Fruit fly (Drosophila melanogaster) whole organism, embryonic: ENCODE data around the gene GNBP3.
A peak's percentile ranks its signal among the peaks of the same experiment; 100 is the strongest.

Experiments used
- Abd-B ChIP-seq: fragments of 200-800 bp; sonication (Bioruptor generic); optimal IDR thresholded peaks from 2 replicates; lab custom pipeline; 2018; ENCODE audit warnings: missing biosample characterization, mild to moderate bottlenecking, missing genetic modification characterization, moderate library complexity
- CG10979 ChIP-seq: fragments of 200-800 bp; sonication (Bioruptor generic); optimal IDR thresholded peaks from 2 replicates; lab custom pipeline; 2018; ENCODE audit warnings: missing biosample characterization, mild to moderate bottlenecking, missing genetic modification characterization, moderate library complexity
- CG11247 ChIP-seq: fragments of 200-800 bp; sonication (Bioruptor generic); IDR thresholded peaks from 2 replicates; pipeline ENCODE4 v1.3.6; 2022; ENCODE audit warnings: missing biosample characterization, missing genetic modification characterization
- CG12219 ChIP-seq: fragments of 200-800 bp; sonication (Bioruptor generic); optimal IDR thresholded peaks from 3 replicates; lab custom pipeline; 2018; ENCODE audit warnings: missing biosample characterization, mild to moderate bottlenecking, missing genetic modification characterization
- CG1233 ChIP-seq: fragments of 200-800 bp; sonication (Bioruptor generic); optimal IDR thresholded peaks from 4 replicates; lab custom pipeline; 2018; ENCODE audit warnings: missing biosample characterization, mild to moderate bottlenecking, missing genetic modification characterization
- CG13424 ChIP-seq: fragments of 200-800 bp; sonication (Bioruptor generic); optimal IDR thresholded peaks from 2 replicates; lab custom pipeline; 2019; ENCODE audit warnings: missing biosample characterization, mild to moderate bottlenecking, missing genetic modification characterization, moderate library complexity
- CG15479 ChIP-seq: fragments of 200-800 bp; sonication (Bioruptor generic); optimal IDR thresholded peaks from 3 replicates; lab custom pipeline; 2019; ENCODE audit warnings: missing biosample characterization, mild to moderate bottlenecking, missing genetic modification characterization, moderate library complexity
- CG1647 ChIP-seq: fragments of 200-800 bp; sonication (Bioruptor generic); optimal IDR thresholded peaks from 3 replicates; lab custom pipeline; 2016; ENCODE audit warnings: missing biosample characterization, missing genetic modification characterization
- CG18011 ChIP-seq: fragments of 200-800 bp; sonication (Bioruptor generic); optimal IDR thresholded peaks from 2 replicates; lab custom pipeline; 2017; ENCODE audit warnings: missing biosample characterization, missing genetic modification characterization, mild to moderate bottlenecking, moderate library complexity, missing genotype
- CG1832 ChIP-seq: fragments of 200-800 bp; sonication (Bioruptor generic); optimal IDR thresholded peaks from 2 replicates; lab custom pipeline; 2017; ENCODE audit warnings: missing biosample characterization, mild to moderate bottlenecking, missing genetic modification characterization, inconsistent platforms
- CG31441 ChIP-seq: fragments of 200-800 bp; sonication (Bioruptor generic); IDR thresholded peaks from 2 replicates; pipeline ENCODE4 v1.3.6; 2022; ENCODE audit warnings: missing biosample characterization, missing genetic modification characterization
- CG32767 ChIP-seq: fragments of 200-800 bp; sonication (Bioruptor generic); IDR thresholded peaks from 2 replicates; pipeline ENCODE4 v1.3.6; 2022; ENCODE audit warnings: missing biosample characterization, missing genetic modification characterization
- CG33557 ChIP-seq: fragments of 200-800 bp; sonication (Bioruptor generic); optimal IDR thresholded peaks from 2 replicates; lab custom pipeline; 2019; ENCODE audit warnings: missing biosample characterization, mild to moderate bottlenecking, missing genetic modification characterization, moderate library complexity
- CG34422 ChIP-seq: fragments of 200-800 bp; sonication (Bioruptor generic); IDR thresholded peaks from 3 replicates; pipeline ENCODE4 v1.3.6; 2022; ENCODE audit warnings: missing biosample characterization, missing genetic modification characterization
- CG3847 ChIP-seq: fragments of 200-800 bp; sonication (Bioruptor generic); IDR thresholded peaks from 2 replicates; pipeline ENCODE4 v1.3.6; 2022; ENCODE audit warnings: missing biosample characterization, missing genetic modification characterization
- CG42726 ChIP-seq: fragments of 200-800 bp; sonication (Bioruptor generic); IDR thresholded peaks from 2 replicates; pipeline ENCODE4 v1.3.6; 2022; ENCODE audit warnings: missing biosample characterization, missing genetic modification characterization; ENCODE audit not compliant: partially characterized antibody
- CG4360 ChIP-seq: fragments of 200-800 bp; sonication (Bioruptor generic); IDR thresholded peaks from 2 replicates; pipeline ENCODE4 v1.3.6; 2022; ENCODE audit warnings: missing biosample characterization, missing genetic modification characterization
- CG4820 ChIP-seq: fragments of 200-800 bp; sonication (Bioruptor generic); optimal IDR thresholded peaks from 3 replicates; lab custom pipeline; 2016; ENCODE audit warnings: missing biosample characterization, missing genetic modification characterization
- CG6765 ChIP-seq: fragments of 200-800 bp; sonication (Bioruptor generic); optimal IDR thresholded peaks from 3 replicates; lab custom pipeline; 2017; ENCODE audit warnings: missing biosample characterization, mild to moderate bottlenecking, missing genetic modification characterization
- CG7556 ChIP-seq: fragments of 200-800 bp; sonication (Bioruptor generic); optimal IDR thresholded peaks from 2 replicates; lab custom pipeline; 2017; ENCODE audit warnings: missing biosample characterization, mild to moderate bottlenecking, missing genetic modification characterization
- CG7839 ChIP-seq: fragments of 200-800 bp; sonication (Bioruptor generic); optimal IDR thresholded peaks from 3 replicates; lab custom pipeline; 2018; ENCODE audit warnings: missing biosample characterization, mild to moderate bottlenecking, missing genetic modification characterization, moderate library complexity
- CG7928 ChIP-seq: fragments of 200-800 bp; sonication (Bioruptor generic); optimal IDR thresholded peaks from 2 replicates; lab custom pipeline; 2017; ENCODE audit warnings: missing biosample characterization, mild to moderate bottlenecking, missing genetic modification characterization
- CG8924 ChIP-seq: fragments of 200-800 bp; optimal IDR thresholded peaks from 3 replicates; lab custom pipeline; 2019; ENCODE audit warnings: missing biosample characterization, mild to moderate bottlenecking, missing genetic modification characterization, moderate library complexity
- Dad ChIP-seq: fragments of 200-800 bp; sonication (Bioruptor generic); optimal IDR thresholded peaks from 3 replicates; lab custom pipeline; 2016; ENCODE audit warnings: missing biosample characterization, missing genetic modification characterization
- Dip3 ChIP-seq: fragments of 200-800 bp; sonication (Bioruptor generic); optimal IDR thresholded peaks from 3 replicates; lab custom pipeline; 2016; ENCODE audit warnings: missing biosample characterization, missing genetic modification characterization
- Fer1 ChIP-seq: fragments of 200-800 bp; sonication (Bioruptor generic); optimal IDR thresholded peaks from 2 replicates; lab custom pipeline; 2017; ENCODE audit warnings: missing biosample characterization, mild to moderate bottlenecking, missing genetic modification characterization
- H2.0 ChIP-seq: fragments of 200-800 bp; sonication (Bioruptor generic); IDR thresholded peaks from 2 replicates; pipeline ENCODE4 v1.3.6; 2022; ENCODE audit warnings: missing biosample characterization, missing genetic modification characterization
- HmgD ChIP-seq: fragments of 200-800 bp; sonication (Bioruptor generic); optimal IDR thresholded peaks from 3 replicates; lab custom pipeline; 2016; ENCODE audit warnings: missing biosample characterization, missing genetic modification characterization
- Pdp1 ChIP-seq, 2 experiments: fragments of 200-800 bp; sonication (Bioruptor generic); optimal IDR thresholded peaks; 3 replicates each; lab custom pipeline; 2016; ENCODE audit warnings: missing biosample characterization in 2 of 2, missing genetic modification characterization in 2 of 2, mild to moderate bottlenecking in 1 of 2, moderate library complexity in 1 of 2
- Side ChIP-seq: fragments of 200-800 bp; sonication (Bioruptor generic); optimal IDR thresholded peaks from 2 replicates; lab custom pipeline; 2016; ENCODE audit warnings: missing biosample characterization, missing genetic modification characterization
- Sin3A ChIP-seq: fragments of >200 bp; optimal IDR thresholded peaks from 2 replicates; lab custom pipeline; 2018
- Xrp1 ChIP-seq: fragments of 200-800 bp; sonication (Bioruptor generic); IDR thresholded peaks from 2 replicates; pipeline ENCODE4 v1.3.6; 2022; ENCODE audit warnings: missing biosample characterization, missing genetic modification characterization
- ac ChIP-seq: fragments of 200-800 bp; sonication (Bioruptor generic); optimal IDR thresholded peaks from 3 replicates; lab custom pipeline; 2017; ENCODE audit warnings: missing biosample characterization, mild to moderate bottlenecking, missing genetic modification characterization
- bowl ChIP-seq: fragments of 200-800 bp; sonication (Bioruptor generic); IDR thresholded peaks from 2 replicates; pipeline ENCODE4 v1.3.6; 2022; ENCODE audit warnings: missing biosample characterization, missing genetic modification characterization
- btn ChIP-seq: fragments of 200-800 bp; sonication (Bioruptor generic); optimal IDR thresholded peaks from 2 replicates; lab custom pipeline; 2016; ENCODE audit warnings: missing biosample characterization, missing genetic modification characterization
- cad ChIP-seq: fragments of >200 bp; optimal IDR thresholded peaks from 2 replicates; lab custom pipeline; 2017; ENCODE audit warnings: missing biosample characterization, missing genetic modification characterization
- chn ChIP-seq: fragments of 200-800 bp; sonication (Bioruptor generic); optimal IDR thresholded peaks from 2 replicates; lab custom pipeline; 2016; ENCODE audit warnings: missing biosample characterization, missing genetic modification characterization
- danr ChIP-seq: fragments of 200-800 bp; sonication (Bioruptor generic); IDR thresholded peaks from 2 replicates; pipeline ENCODE4 v1.3.6; 2022; ENCODE audit warnings: missing biosample characterization, missing genetic modification characterization
- fd102C ChIP-seq: fragments of 200-800 bp; sonication (Bioruptor generic); optimal IDR thresholded peaks from 2 replicates; lab custom pipeline; 2018; ENCODE audit warnings: missing biosample characterization, mild to moderate bottlenecking, missing genetic modification characterization, moderate library complexity
- grau ChIP-seq: fragments of 200-800 bp; optimal IDR thresholded peaks from 3 replicates; lab custom pipeline; 2019; ENCODE audit warnings: missing biosample characterization, mild to moderate bottlenecking, missing genetic modification characterization, moderate library complexity
- gsb ChIP-seq: fragments of 200-800 bp; sonication (Bioruptor generic); IDR thresholded peaks from 2 replicates; pipeline ENCODE4 v1.3.6; 2022; ENCODE audit warnings: missing biosample characterization, missing genetic modification characterization
- ham ChIP-seq: fragments of 200-800 bp; sonication (Bioruptor generic); IDR thresholded peaks from 2 replicates; pipeline ENCODE4 v1.3.6; 2022; ENCODE audit warnings: missing biosample characterization, missing genetic modification characterization
- mld ChIP-seq: fragments of 200-800 bp; sonication (Bioruptor generic); IDR thresholded peaks from 3 replicates; pipeline ENCODE4 v1.3.6; 2022; ENCODE audit warnings: missing biosample characterization, missing genetic modification characterization; ENCODE audit not compliant: partially characterized antibody
- nau ChIP-seq: fragments of 200-800 bp; sonication (Bioruptor generic); optimal IDR thresholded peaks from 3 replicates; lab custom pipeline; 2017; ENCODE audit warnings: missing biosample characterization, mild to moderate bottlenecking, missing genetic modification characterization, missing genetic modification reagents
- nmo ChIP-seq: fragments of 200-800 bp; sonication (Bioruptor generic); optimal IDR thresholded peaks from 2 replicates; lab custom pipeline; 2018; ENCODE audit warnings: missing biosample characterization, mild to moderate bottlenecking, missing genetic modification characterization, moderate library complexity
- oc ChIP-seq: fragments of 200-800 bp; sonication (Bioruptor generic); optimal IDR thresholded peaks from 2 replicates; lab custom pipeline; 2018; ENCODE audit warnings: missing biosample characterization, mild to moderate bottlenecking, missing genetic modification characterization, moderate library complexity
- psq ChIP-seq: fragments of 200-800 bp; sonication (Bioruptor generic); optimal IDR thresholded peaks from 2 replicates; lab custom pipeline; 2017; ENCODE audit warnings: missing biosample characterization, missing genetic modification characterization
- scrt ChIP-seq: fragments of 200-800 bp; sonication (Bioruptor generic); optimal IDR thresholded peaks from 2 replicates; lab custom pipeline; 2018; ENCODE audit warnings: missing biosample characterization, mild to moderate bottlenecking, missing genetic modification characterization, moderate library complexity
- sens ChIP-seq: fragments of 200-800 bp; sonication (Bioruptor generic); peaks from one replicate; lab custom pipeline; 2016; ENCODE audit warnings: missing biosample characterization, missing genetic modification characterization
- tio ChIP-seq: fragments of 200-800 bp; sonication (Bioruptor generic); optimal IDR thresholded peaks from 2 replicates; lab custom pipeline; 2017; ENCODE audit warnings: missing biosample characterization, missing genetic modification characterization, inconsistent platforms
- usp ChIP-seq: fragments of >200 bp; optimal IDR thresholded peaks from 2 replicates; lab custom pipeline; 2017; ENCODE audit warnings: missing biosample characterization, missing genetic modification characterization
- zfh1 ChIP-seq: fragments of 200-800 bp; sonication (Bioruptor generic); IDR thresholded peaks from 3 replicates; pipeline ENCODE4 v1.3.6; 2022; ENCODE audit warnings: missing biosample characterization, missing genetic modification characterization

Gene GNBP3

DNA sequence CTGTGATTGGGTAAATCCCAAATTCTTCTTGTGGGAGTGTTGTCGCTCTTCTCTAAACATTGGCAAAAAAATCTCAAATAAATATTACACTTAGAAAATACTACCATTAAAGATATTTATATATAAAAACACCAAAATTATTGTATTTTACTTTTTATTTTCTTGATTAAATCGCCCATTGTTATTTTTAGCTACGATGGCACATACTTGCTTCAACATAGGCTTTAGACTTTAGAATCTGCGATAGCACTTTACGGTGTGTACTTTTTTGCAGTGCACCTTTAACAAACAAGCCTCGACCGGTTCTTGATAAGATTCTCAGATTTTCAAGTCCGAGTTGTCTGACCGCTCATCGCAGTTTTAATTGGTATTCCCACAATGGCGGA is at the start of gene GNBP3 (continued):
- TF ChIP-seq btn (GFP tag; lab: Kevin White, UChicago) (no peak), CG1233 (GFP tag; lab: Kevin White, UChicago) (peak; percentile 83), tio (peak; percentile 38), ham (GFP tag; lab: Robert Waterston, UW) (no peak), CG1832 (no peak), CG18011 (GFP tag; lab: Kevin White, UChicago) (no peak), CG7556 (peak; percentile 46), Dip3 (GFP tag; lab: Kevin White, UChicago) (no peak), CG10979 (tag; lab: Kevin White, UChicago) (peak; percentile 55), Pdp1 (GFP tag; optimal IDR thresholded peaks at IDR 0.05; lab: Kevin White, UChicago) (peak in 1 of 2 experiments; percentile 48), scrt (GFP tag; lab: Kevin White, UChicago) (no peak), nmo (GFP tag; lab: Kevin White, UChicago) (peak; percentile 50), Side (GFP tag; lab: Kevin White, UChicago) (no peak), gsb (GFP tag; lab: Robert Waterston, UW) (no peak), CG31441 (GFP tag; lab: Robert Waterston, UW) (peak; percentile 71), H2.0 (GFP tag; lab: Robert Waterston, UW) (no peak), CG4820 (GFP tag; lab: Kevin White, UChicago) (peak; percentile 76), Abd-B (peak; percentile 54), psq (GFP tag; lab: Kevin White, UChicago) (no peak), oc (tag; lab: Kevin White, UChicago) (no peak), HmgD (no peak), grau (tag; lab: Kevin White, UChicago) (peak; percentile 63), CG3847 (GFP tag; lab: Robert Waterston, UW) (0 out of 2 replicates have a peak, but pooled peaks have one; percentile 7), CG42726 (GFP tag; lab: Robert Waterston, UW) (no peak), chn (GFP tag; lab: Kevin White, UChicago) (no peak), bowl (no peak), fd102C (GFP tag; lab: Kevin White, UChicago) (no peak), CG33557 (GFP tag; lab: Kevin White, UChicago) (peak; percentile 27), CG7839 (tag; lab: Kevin White, UChicago) (peak; percentile 67), CG11247 (GFP tag; lab: Robert Waterston, UW) (no peak), CG32767 (GFP tag; lab: Robert Waterston, UW) (no peak), Xrp1 (GFP tag; lab: Robert Waterston, UW) (peak; percentile 86), danr (GFP tag; lab: Robert Waterston, UW) (no peak), usp (GFP tag; lab: Kevin White, UChicago) (no peak), CG7928 (GFP tag; lab: Kevin White, UChicago) (no peak), sens (GFP tag; lab: Kevin White, UChicago) (peak; percentile 52), CG15479 (no peak), cad (no peak), CG13424 (peak; percentile 53), CG34422 (no peak), CG6765 (GFP tag; lab: Kevin White, UChicago) (peak; percentile 2), mld (GFP tag; lab: Robert Waterston, UW) (no peak), Dad (GFP tag; lab: Kevin White, UChicago) (peak; percentile 33), nau (GFP tag; lab: Kevin White, UChicago) (no peak), Sin3A (lab: Kevin White, UChicago) (no peak), CG4360 (GFP tag; lab: Robert Waterston, UW) (no peak), CG1647 (GFP tag; lab: Kevin White, UChicago) (peak; percentile 33), CG12219 (no peak), Fer1 (GFP tag; lab: Kevin White, UChicago) (peak; percentile 88), zfh1 (peak; percentile 60; the same call in 2 of the 3 replicates), CG8924 (peak; percentile 36), ac (GFP tag; lab: Kevin White, UChicago) (peak; percentile 31)
